Fruit fly (Drosophila melanogaster) Kc167 (cell line): ENCODE measurements around the gene HHEX.

ENCODE experiments used
- Myc ChIP-seq: fragments of >200 bp; optimal IDR thresholded peaks from 2 replicates; lab custom pipeline; 2017; ENCODE audit warnings: missing external identifiers
- Sin3A ChIP-seq: fragments of >200 bp; optimal IDR thresholded peaks from 2 replicates; lab custom pipeline; 2018; ENCODE audit warnings: missing external identifiers
- h ChIP-seq: fragments of >200 bp; optimal IDR thresholded peaks from 3 replicates; lab custom pipeline; 2018; ENCODE audit warnings: missing external identifiers
- insv ChIP-seq: fragments of >200 bp; optimal IDR thresholded peaks from 3 replicates; lab custom pipeline; 2018; ENCODE audit warnings: missing external identifiers
- psq ChIP-seq: fragments of >200 bp; optimal IDR thresholded peaks from 2 replicates; lab custom pipeline; 2017; ENCODE audit warnings: missing external identifiers
- ttk ChIP-seq: sonication (Bioruptor generic); optimal IDR thresholded peaks from 2 replicates; lab custom pipeline; 2017; ENCODE audit warnings: missing external identifiers

HHEX gene

DNA sequence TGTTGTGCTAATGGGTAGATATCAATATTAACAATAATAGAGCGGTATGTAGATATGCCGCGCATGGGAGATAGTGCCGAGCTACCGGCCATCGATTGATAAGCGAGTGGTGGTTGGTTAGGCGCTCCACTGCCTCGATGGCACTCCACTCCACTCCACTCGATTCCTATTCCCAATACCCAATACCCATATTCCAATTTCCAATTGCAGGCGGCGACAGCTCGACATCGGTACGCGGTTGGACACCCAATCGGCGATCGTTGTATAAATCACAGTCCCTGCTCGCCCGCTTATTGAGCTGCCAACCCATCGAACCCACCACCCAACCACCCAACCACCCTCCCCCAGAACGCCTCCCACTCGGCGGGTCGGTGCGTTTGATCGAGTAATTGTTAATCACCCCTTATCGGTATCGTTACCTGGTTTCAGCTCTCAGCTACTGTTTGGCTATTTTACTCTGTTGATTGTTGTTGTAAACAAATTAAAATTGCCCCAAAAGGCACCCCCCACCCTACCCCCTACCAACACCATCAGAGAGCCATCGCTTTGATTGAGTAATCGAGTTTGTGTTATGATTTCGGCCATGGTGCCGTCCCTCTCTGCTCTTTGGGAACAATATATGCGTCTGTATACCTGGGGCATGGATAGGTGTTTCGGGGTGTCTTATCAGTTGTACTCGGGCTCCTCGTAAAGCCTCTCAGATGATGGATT, at the start of gene HHEX:
Gene HHEX, minus strand, starts transcription at position 51 of the 711 bp plus-strand sequence.
- no peak for TF ChIP-seq ttk (lab: Kevin White, UChicago)
- no peak for TF ChIP-seq h (lab: Kevin White, UChicago)
- no peak for TF ChIP-seq Sin3A (lab: Kevin White, UChicago)
- no peak for TF ChIP-seq psq (lab: Kevin White, UChicago)
- TF ChIP-seq insv (lab: Kevin White, UChicago) = no peak
- TF ChIP-seq Myc = no peak

DNA sequence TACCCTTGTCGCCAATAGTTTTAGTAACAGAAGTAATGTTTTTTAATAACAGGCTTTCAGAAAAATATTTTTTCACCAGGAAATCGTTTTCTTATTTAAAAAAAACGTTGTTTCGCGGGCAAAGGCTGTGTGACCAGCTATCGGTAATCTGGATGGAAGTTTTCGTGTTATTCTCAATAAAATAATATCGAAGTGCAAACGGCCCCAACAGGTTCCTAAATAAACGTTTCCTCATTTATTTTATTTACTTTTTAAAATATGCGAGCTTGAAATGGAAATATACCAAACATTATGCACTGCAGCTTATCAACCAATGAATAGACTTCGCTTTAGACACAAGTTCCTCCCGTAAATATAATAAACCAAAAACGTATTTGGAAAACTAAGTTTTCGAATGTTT, 49.3 kb upstream of the HHEX start, which contains the start of gene Ice2:
Gene Ice2, plus strand, starts transcription at position 167 of the 400 bp plus-strand sequence.
- no peak for TF ChIP-seq h (lab: Kevin White, UChicago)
- TF ChIP-seq psq (lab: Kevin White, UChicago) = no peak
- no peak for TF ChIP-seq insv (lab: Kevin White, UChicago)
- TF ChIP-seq Sin3A (lab: Kevin White, UChicago) = no peak

DNA sequence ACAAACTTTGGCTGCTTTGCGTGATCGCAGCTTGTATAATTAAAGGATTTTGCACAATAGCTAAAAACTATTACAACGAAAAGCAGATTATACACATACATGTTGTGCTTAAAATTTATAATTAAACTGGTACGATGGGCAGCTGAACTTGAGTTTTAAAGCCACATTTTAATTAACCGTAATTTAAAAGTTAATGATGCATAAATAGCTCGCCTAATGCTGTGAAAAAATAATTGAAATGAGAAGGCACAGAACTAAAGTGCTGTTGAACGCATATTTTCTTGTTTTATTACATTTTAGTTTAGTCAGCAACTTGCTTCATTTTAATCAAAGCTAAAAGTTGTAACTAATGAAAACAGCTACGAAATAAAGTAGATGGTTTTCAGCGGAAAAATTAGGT, 48.9 kb upstream of the HHEX start, which contains the start of gene Obp93a:
Gene Obp93a, minus strand, starts transcription at position 101 of the 400 bp plus-strand sequence.
- TF ChIP-seq Sin3A (lab: Kevin White, UChicago) (no peak), Myc (no peak), ttk (lab: Kevin White, UChicago) (no peak), h (lab: Kevin White, UChicago) (no peak), psq (lab: Kevin White, UChicago) (no peak), insv (lab: Kevin White, UChicago) (no peak)

DNA sequence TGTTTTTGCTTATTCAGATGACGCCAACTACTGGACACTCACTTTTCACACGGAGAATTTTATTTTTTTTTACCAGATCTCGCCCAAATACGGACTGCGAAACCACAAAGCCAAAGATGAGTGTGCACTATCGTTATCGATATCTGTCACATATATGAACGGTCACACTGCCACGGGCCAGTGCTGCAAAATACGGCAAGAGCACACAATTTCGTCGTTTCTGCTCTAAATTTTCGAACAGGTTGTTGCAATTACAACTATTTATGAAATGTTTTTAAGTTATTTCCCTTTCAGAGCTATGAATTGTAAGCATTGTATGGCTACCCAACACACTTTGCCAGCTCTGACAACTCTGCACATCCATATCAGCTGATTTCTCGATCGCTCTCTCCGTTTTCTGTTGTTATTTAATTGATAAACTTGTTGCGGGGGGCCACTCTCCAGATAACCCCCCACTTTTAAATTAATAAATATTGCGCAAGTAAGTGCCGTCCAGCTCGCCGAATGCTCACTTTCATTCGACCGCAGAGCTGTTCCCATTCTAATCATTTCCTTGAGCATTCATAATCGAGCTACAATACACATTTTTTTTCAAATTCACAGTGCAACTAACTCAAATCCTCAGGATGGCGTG, 46.7 kb upstream of the HHEX start, which contains the start of the genes slmb and CG5793:
Gene slmb, minus strand, starts transcription at position 134 of the 634 bp plus-strand sequence.
Gene CG5793, plus strand, starts transcription at position 222 of the 634 bp plus-strand sequence.
- TF ChIP-seq Myc = no peak
- TF ChIP-seq insv (lab: Kevin White, UChicago) = no peak
- no peak for TF ChIP-seq psq (lab: Kevin White, UChicago)
- no peak for TF ChIP-seq ttk (lab: Kevin White, UChicago)
- no peak for TF ChIP-seq h (lab: Kevin White, UChicago)
- no peak for TF ChIP-seq Sin3A (lab: Kevin White, UChicago)

DNA sequence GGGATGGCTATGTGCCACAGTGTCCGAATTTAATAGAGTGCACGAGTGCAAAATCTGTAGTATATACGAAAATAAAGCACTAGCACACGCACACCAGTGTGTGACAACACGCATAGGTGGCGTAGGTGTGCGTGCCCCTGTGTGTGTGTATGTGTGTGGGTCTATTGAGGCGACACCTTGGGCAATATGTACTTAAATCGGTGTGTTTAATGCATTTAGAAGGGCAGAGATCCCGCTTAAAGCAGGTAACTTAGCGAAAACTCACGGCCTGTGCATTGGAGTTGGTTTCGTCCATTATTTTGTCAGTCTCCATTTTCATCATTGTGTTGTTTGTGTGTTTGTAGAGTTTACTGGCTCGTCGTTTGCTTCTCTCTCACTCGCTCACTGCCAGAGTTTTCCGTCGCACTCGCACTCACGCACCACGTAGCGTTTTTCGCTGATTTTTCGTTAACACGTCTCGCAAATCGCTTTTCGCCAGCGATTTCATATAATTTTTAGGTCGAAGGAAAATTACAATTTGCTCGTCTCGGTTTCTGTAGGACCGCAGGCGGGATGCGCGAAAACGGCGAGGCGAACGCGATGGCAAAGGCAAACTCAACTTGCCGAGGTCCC, 46.1 kb upstream of the HHEX start:
- TF ChIP-seq psq (lab: Kevin White, UChicago) = no peak

- TF ChIP-seq Sin3A (lab: Kevin White, UChicago) = no peak
- TF ChIP-seq psq (lab: Kevin White, UChicago) = no peak
- no peak for TF ChIP-seq h (lab: Kevin White, UChicago)
- no peak for TF ChIP-seq ttk (lab: Kevin White, UChicago)
- no peak for TF ChIP-seq Myc
- TF ChIP-seq insv (lab: Kevin White, UChicago) = no peak
Measured at dm6 chr3R:21124225-21124624, 43.5 kb upstream of the HHEX start.

DNA sequence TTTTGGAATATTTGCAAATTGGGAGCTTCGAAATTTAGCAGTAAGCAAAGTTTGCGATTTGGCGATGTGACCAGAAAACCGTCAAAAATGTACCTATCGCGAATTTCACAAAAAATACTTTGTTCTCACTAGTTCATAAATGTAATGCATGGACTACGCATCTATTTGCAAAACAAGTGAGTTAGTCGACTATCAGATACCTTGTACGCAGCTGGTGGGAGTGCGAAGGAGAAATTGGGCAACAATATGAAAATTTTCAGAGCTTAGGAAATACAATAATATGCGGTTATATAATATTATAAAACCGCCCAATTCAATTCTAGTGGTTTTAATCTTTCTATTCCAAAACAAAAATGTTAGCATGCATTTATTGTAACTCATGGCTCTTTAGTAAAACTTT, 38.1 kb upstream of the HHEX start, which contains the start of gene Bdbt:
Gene Bdbt, minus strand, starts transcription at position 73 of the 400 bp plus-strand sequence.
- TF ChIP-seq insv (lab: Kevin White, UChicago) = no peak
- no peak for TF ChIP-seq Myc
- TF ChIP-seq Sin3A (lab: Kevin White, UChicago) = no peak
- TF ChIP-seq ttk (lab: Kevin White, UChicago) = no peak
- no peak for TF ChIP-seq h (lab: Kevin White, UChicago)
- TF ChIP-seq psq (lab: Kevin White, UChicago) = no peak

DNA sequence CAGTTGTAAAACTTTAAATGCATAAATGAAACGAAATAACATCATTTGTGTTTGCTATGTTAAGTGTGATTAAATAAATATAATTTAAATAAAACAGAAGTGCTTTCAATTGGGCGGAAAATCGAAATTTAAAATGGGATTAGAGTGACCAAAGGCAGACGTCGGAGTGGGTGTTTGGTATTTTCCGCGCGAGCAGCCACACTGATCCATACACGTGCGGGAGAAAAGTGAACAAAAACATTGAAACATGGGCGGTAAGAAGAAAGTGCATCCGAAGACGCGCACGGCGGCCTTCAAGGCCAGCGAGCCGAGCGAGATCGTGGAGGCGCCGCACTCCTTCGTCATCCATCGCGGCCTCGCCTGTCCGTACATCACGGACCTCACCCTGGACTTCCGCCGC, 35.3 kb upstream of the HHEX start, which contains the start of gene ppan:
Gene ppan, plus strand, starts transcription at position 198 of the 400 bp plus-strand sequence.
- no peak for TF ChIP-seq h (lab: Kevin White, UChicago)

- TF ChIP-seq insv (lab: Kevin White, UChicago) (no peak), ttk (lab: Kevin White, UChicago) (no peak), h (lab: Kevin White, UChicago) (no peak), Myc (no peak), psq (lab: Kevin White, UChicago) (no peak), Sin3A (lab: Kevin White, UChicago) (no peak)
Measured at dm6 chr3R:21112742-21113465, 32.2 kb upstream of the HHEX start.

- no peak for TF ChIP-seq h (lab: Kevin White, UChicago)
- no peak for TF ChIP-seq Myc
- TF ChIP-seq ttk (lab: Kevin White, UChicago) = no peak
- TF ChIP-seq insv (lab: Kevin White, UChicago) = no peak
- no peak for TF ChIP-seq Sin3A (lab: Kevin White, UChicago)
- no peak for TF ChIP-seq psq (lab: Kevin White, UChicago)
Measured at dm6 chr3R:21111964-21112740, 31.4 kb upstream of the HHEX start.
